Worm (Caenorhabditis elegans) whole organism, late embryonic: ENCODE data around the gene F19G12.3.

ENCODE experiments used
- C08G9.2 ChIP-seq: sonication (generic microtip); optimal IDR thresholded peaks from 2 replicates; lab custom pipeline; 2016; ENCODE audit warnings: mild to moderate bottlenecking, missing genetic modification characterization, moderate library complexity, missing compliant biosample characterization
- F13H6.1 ChIP-seq: sonication (generic microtip); optimal IDR thresholded peaks from 2 replicates; lab custom pipeline; 2016; ENCODE audit warnings: missing genetic modification characterization, missing compliant biosample characterization
- K09A11.1 ChIP-seq: sonication (generic microtip); optimal IDR thresholded peaks from 2 replicates; lab custom pipeline; 2017; ENCODE audit warnings: antibody characterized with exemption, mild to moderate bottlenecking, missing genetic modification characterization, missing compliant biosample characterization; ENCODE audit not compliant: insufficient read depth
- T23F11.4 ChIP-seq: fragments of 200-800 bp; sonication (Bioruptor generic); optimal IDR thresholded peaks from 2 replicates; lab custom pipeline; 2018; ENCODE audit warnings: mild to moderate bottlenecking, missing genetic modification characterization, missing compliant biosample characterization
- Y22D7AL.16 ChIP-seq: sonication (generic microtip); optimal IDR thresholded peaks from 2 replicates; lab custom pipeline; 2016; ENCODE audit warnings: missing genetic modification characterization, missing compliant biosample characterization
- ama-1 ChIP-seq: fragments of 150-350 bp; optimal IDR thresholded peaks from 2 replicates; lab custom pipeline; 2014
- ceh-14 ChIP-seq: sonication (generic microtip); optimal IDR thresholded peaks from 2 replicates; lab custom pipeline; 2016; ENCODE audit warnings: missing genotype, missing genetic modification characterization, missing compliant biosample characterization
- ceh-18 ChIP-seq: sonication (generic microtip); optimal IDR thresholded peaks from 2 replicates; lab custom pipeline; 2016; ENCODE audit warnings: missing genetic modification characterization, missing compliant biosample characterization
- ceh-19 ChIP-seq: fragments of 200-800 bp; sonication (Bioruptor generic); optimal IDR thresholded peaks from 2 replicates; lab custom pipeline; 2018; ENCODE audit warnings: mild to moderate bottlenecking, missing genetic modification characterization, missing compliant biosample characterization
- ceh-45 ChIP-seq: fragments of 200-800 bp; sonication (Bioruptor generic); IDR thresholded peaks from 2 replicates; pipeline ENCODE4 v1.3.6; 2022; ENCODE audit warnings: missing genetic modification reagents, missing genetic modification characterization, missing compliant biosample characterization
- dmd-4 ChIP-seq: sonication (generic microtip); optimal IDR thresholded peaks from 2 replicates; lab custom pipeline; 2016; ENCODE audit warnings: borderline replicate concordance, missing genetic modification characterization, missing compliant biosample characterization
- dve-1 ChIP-seq: sonication (generic microtip); optimal IDR thresholded peaks from 2 replicates; lab custom pipeline; 2017; ENCODE audit warnings: antibody characterized with exemption, mild to moderate bottlenecking, missing genetic modification characterization, missing compliant biosample characterization
- elt-2 ChIP-seq: sonication (generic microtip); optimal IDR thresholded peaks from 2 replicates; lab custom pipeline; 2016; ENCODE audit warnings: missing genetic modification reagents, missing genetic modification characterization, missing compliant biosample characterization
- elt-4 ChIP-seq: sonication (generic microtip); optimal IDR thresholded peaks from 2 replicates; lab custom pipeline; 2016; ENCODE audit warnings: missing genetic modification characterization, missing compliant biosample characterization
- ets-4 ChIP-seq: sonication (generic microtip); optimal IDR thresholded peaks from 2 replicates; lab custom pipeline; 2016; ENCODE audit warnings: missing genetic modification characterization, missing compliant biosample characterization
- eyg-1 ChIP-seq: sonication (generic microtip); optimal IDR thresholded peaks from 2 replicates; lab custom pipeline; 2016; ENCODE audit warnings: missing genotype, missing genetic modification characterization, missing compliant biosample characterization
- fkh-6 ChIP-seq: sonication (generic microtip); optimal IDR thresholded peaks from 2 replicates; lab custom pipeline; 2016; ENCODE audit warnings: missing genetic modification characterization, missing compliant biosample characterization
- gmeb-2 ChIP-seq: sonication (generic microtip); optimal IDR thresholded peaks from 2 replicates; lab custom pipeline; 2016; ENCODE audit warnings: missing genetic modification characterization, inconsistent platforms, missing compliant biosample characterization
- hlh-15 ChIP-seq: sonication (generic microtip); optimal IDR thresholded peaks from 2 replicates; lab custom pipeline; 2016; ENCODE audit warnings: missing genetic modification characterization, missing compliant biosample characterization
- hlh-6 ChIP-seq: sonication (generic microtip); optimal IDR thresholded peaks from 2 replicates; lab custom pipeline; 2016; ENCODE audit warnings: missing genotype, missing genetic modification characterization, missing compliant biosample characterization
- hlh-8 ChIP-seq: sonication (generic microtip); optimal IDR thresholded peaks from 2 replicates; lab custom pipeline; 2016; ENCODE audit warnings: missing genotype, missing genetic modification characterization, missing compliant biosample characterization
- lin-11 ChIP-seq: fragments of 200-800 bp; sonication (Bioruptor generic); optimal IDR thresholded peaks from 2 replicates; lab custom pipeline; 2018; ENCODE audit warnings: mild to moderate bottlenecking, missing genetic modification characterization, missing compliant biosample characterization
- madf-2 ChIP-seq: sonication (generic microtip); optimal IDR thresholded peaks from 2 replicates; lab custom pipeline; 2017; ENCODE audit warnings: missing genetic modification characterization, missing compliant biosample characterization
- mec-3 ChIP-seq: sonication (generic microtip); optimal IDR thresholded peaks from 2 replicates; lab custom pipeline; 2016; ENCODE audit warnings: borderline replicate concordance, missing genetic modification characterization, missing compliant biosample characterization
- nhr-11 ChIP-seq: fragments of 150-350 bp; optimal IDR thresholded peaks from 2 replicates; lab custom pipeline; 2014; ENCODE audit warnings: missing biosample characterization, missing genetic modification characterization
- npax-4 ChIP-seq: sonication (generic microtip); optimal IDR thresholded peaks from 2 replicates; lab custom pipeline; 2016; ENCODE audit warnings: missing genetic modification characterization, missing compliant biosample characterization
- pat-9 ChIP-seq: fragments of 200-800 bp; sonication (Bioruptor generic); optimal IDR thresholded peaks from 2 replicates; lab custom pipeline; 2018; ENCODE audit warnings: mild to moderate bottlenecking, missing genetic modification characterization, moderate library complexity, missing compliant biosample characterization
- pax-1 ChIP-seq: fragments of 150-350 bp; optimal IDR thresholded peaks from 2 replicates; lab custom pipeline; 2014; ENCODE audit warnings: missing biosample characterization, missing genetic modification characterization
- pros-1 ChIP-seq: fragments of 150-350 bp; optimal IDR thresholded peaks from 2 replicates; lab custom pipeline; 2014; ENCODE audit warnings: missing biosample characterization, missing genetic modification reagents, missing genetic modification characterization
- ref-2 ChIP-seq: sonication (generic microtip); optimal IDR thresholded peaks from 2 replicates; lab custom pipeline; 2016; ENCODE audit warnings: missing genetic modification characterization, missing compliant biosample characterization
- rnt-1 ChIP-seq: sonication (generic microtip); optimal IDR thresholded peaks from 2 replicates; lab custom pipeline; 2016; ENCODE audit warnings: missing genetic modification characterization, missing compliant biosample characterization
- sdc-2 ChIP-seq: sonication (generic microtip); optimal IDR thresholded peaks from 2 replicates; lab custom pipeline; 2016; ENCODE audit warnings: missing genotype, missing genetic modification characterization, missing compliant biosample characterization
- sox-2 ChIP-seq: fragments of 200-800 bp; sonication (Bioruptor generic); IDR thresholded peaks from 2 replicates; pipeline ENCODE4 v1.3.6; 2022; ENCODE audit warnings: missing genetic modification reagents, missing genetic modification characterization, missing compliant biosample characterization
- syd-9 ChIP-seq: sonication (generic microtip); optimal IDR thresholded peaks from 2 replicates; lab custom pipeline; 2016; ENCODE audit warnings: mild to moderate bottlenecking, missing genetic modification characterization, moderate library complexity, missing compliant biosample characterization
- unc-42 ChIP-seq: sonication (generic microtip); optimal IDR thresholded peaks from 2 replicates; lab custom pipeline; 2016; ENCODE audit warnings: missing genotype, missing genetic modification characterization, missing compliant biosample characterization
- unc-55 ChIP-seq: sonication (generic microtip); optimal IDR thresholded peaks from 2 replicates; lab custom pipeline; 2017; ENCODE audit warnings: missing biosample characterization, missing genetic modification reagents, missing genetic modification characterization
- zip-5 ChIP-seq: sonication (generic microtip); optimal IDR thresholded peaks from 2 replicates; lab custom pipeline; 2016; ENCODE audit warnings: missing genetic modification characterization, missing compliant biosample characterization
- ztf-16 ChIP-seq: sonication (generic microtip); optimal IDR thresholded peaks from 2 replicates; lab custom pipeline; 2017; ENCODE audit warnings: missing genetic modification characterization, missing compliant biosample characterization

Gene F19G12.3

DNA sequence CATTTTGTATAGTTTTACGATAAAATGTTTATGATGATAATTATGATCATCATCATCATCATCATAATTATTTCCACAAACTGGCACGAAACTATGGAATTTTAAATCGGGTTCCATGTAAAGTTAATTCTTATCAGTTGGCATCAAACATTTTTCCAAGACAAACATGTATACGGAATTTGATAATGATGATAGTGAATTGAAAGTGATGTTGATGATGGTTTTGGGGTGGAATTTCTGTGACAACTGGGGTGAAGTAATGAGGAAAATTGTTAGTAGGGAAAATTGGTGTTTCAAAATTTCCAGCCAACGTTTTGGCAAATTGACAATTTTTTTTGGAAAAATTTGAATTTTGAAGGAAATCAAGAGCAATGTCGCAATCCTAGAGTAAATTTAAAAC, 35.1 kb downstream of the F19G12.3 start:
- TF ChIP-seq nhr-11 (no peak), rnt-1 (no peak), ceh-19 (no peak), npax-4 (tag; lab: Kevin White, UChicago) (no peak), ceh-14 (tag; lab: Kevin White, UChicago) (no peak), pax-1 (tag; lab: Kevin White, UChicago) (no peak), C08G9.2 (tag; lab: Kevin White, UChicago) (no peak), K09A11.1 (tag; lab: Kevin White, UChicago) (no peak), hlh-6 (tag; lab: Kevin White, UChicago) (no peak), dmd-4 (no peak), F13H6.1 (tag; lab: Kevin White, UChicago) (no peak), sdc-2 (tag; lab: Kevin White, UChicago) (no peak)
- TF ChIP-seq, all 69 proteins: peak for 0

DNA sequence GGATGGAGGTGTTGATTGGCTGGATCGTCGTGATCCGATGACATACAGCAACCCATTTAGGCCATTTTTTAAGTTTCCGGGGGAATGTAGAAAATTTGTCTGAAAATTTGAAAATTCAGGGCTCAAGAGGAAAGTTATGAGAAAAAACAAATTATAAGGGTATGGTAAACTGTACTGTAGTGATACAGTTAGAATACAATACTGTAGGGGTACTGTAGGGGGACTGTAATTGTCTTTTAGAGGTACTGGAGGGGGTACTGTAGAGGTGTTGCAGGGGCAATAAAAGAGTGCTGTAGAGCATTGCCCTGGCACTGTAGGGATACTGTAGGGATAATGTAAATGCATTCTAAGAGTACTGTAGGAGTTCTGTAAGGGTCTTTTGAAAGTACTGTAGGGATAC, 40.1 kb downstream of the F19G12.3 start, which contains the start of gene D1005.6:
TSS of gene D1005.6 (minus strand) at position 101 of the 400 bp plus-strand sequence.
- TF ChIP-seq ceh-19 (no peak), ztf-16 (tag; lab: Kevin White, UChicago) (no peak), sox-2 (no peak), ceh-18 (no peak), K09A11.1 (tag; lab: Kevin White, UChicago) (no peak), T23F11.4 (no peak), mec-3 (tag; lab: Kevin White, UChicago) (no peak), elt-4 (tag; lab: Kevin White, UChicago) (no peak), unc-55 (no peak), hlh-8 (tag; lab: Kevin White, UChicago) (no peak), hlh-15 (no peak), pax-1 (tag; lab: Kevin White, UChicago) (no peak), pros-1 (tag; lab: Kevin White, UChicago) (no peak), lin-11 (no peak), fkh-6 (tag; lab: Kevin White, UChicago) (no peak), eyg-1 (tag; lab: Kevin White, UChicago) (no peak), Y22D7AL.16 (tag; lab: Kevin White, UChicago) (no peak), ceh-45 (no peak), ref-2 (tag; lab: Kevin White, UChicago) (no peak), ceh-14 (tag; lab: Kevin White, UChicago) (no peak)
- TF ChIP-seq, all 69 proteins: peak for 0

DNA sequence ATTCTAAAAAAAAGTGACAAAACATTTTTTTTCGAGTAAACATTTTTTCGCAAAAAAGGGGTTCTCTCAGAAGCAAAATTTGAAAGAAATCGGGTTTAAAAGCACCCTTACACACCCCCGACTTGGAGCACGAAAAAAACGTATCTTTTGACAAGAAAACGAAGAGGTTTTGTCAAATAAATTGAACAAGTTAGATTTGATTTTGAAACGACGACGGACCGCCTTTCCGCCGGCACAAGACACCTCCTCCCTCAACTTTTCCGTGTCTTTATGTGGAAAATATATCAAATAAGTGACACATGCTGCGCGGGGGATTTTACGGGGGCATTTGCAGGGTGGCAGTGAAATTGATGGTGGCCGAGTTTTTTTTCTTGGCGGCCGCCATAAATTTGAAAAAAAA, 43.4 kb downstream of the F19G12.3 start:
- no peak for TF ChIP-seq ceh-14 (tag; lab: Kevin White, UChicago)
- TF ChIP-seq unc-42, result peak; percentile 62

DNA sequence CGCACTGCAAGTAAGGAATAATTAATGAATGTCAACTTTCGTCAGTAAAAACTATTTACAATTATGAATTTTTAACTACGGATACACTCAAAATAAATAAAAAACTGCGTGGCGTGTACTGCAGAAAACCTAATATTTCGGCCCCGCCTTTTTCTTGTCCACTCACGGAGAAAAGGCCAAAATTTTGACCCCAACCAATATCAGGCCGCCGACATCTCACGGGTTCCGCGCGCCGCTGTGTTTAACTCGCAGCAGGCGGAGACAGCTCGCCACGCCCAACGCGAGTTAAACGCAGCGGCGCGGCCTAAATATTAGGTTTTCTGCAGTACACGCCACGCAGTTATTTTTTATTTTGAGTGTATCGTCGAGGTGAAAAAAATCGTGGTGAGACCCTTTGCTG, 46.6 kb downstream of the F19G12.3 start:
- TF ChIP-seq mec-3 (tag; lab: Kevin White, UChicago) (no peak), madf-2 (tag; lab: Kevin White, UChicago) (no peak), ceh-18 (no peak), dve-1 (tag; lab: Kevin White, UChicago) (no peak), syd-9 (tag; lab: Kevin White, UChicago) (no peak), elt-2 (tag; lab: Kevin White, UChicago) (no peak), pat-9 (tag; lab: Kevin White, UChicago) (no peak), fkh-6 (tag; lab: Kevin White, UChicago) (no peak), ztf-16 (tag; lab: Kevin White, UChicago) (no peak), ceh-45 (no peak), gmeb-2 (tag; lab: Kevin White, UChicago) (no peak), ets-4 (tag; lab: Kevin White, UChicago) (no peak), zip-5 (tag; lab: Kevin White, UChicago) (no peak), dmd-4 (no peak), hlh-15 (no peak), ama-1 (lab: Kevin White, UChicago) (no peak)
